Fruit fly (Drosophila melanogaster): Measurements from ENCODE around the gene CG14830.

The CG14830 gene

DNA sequence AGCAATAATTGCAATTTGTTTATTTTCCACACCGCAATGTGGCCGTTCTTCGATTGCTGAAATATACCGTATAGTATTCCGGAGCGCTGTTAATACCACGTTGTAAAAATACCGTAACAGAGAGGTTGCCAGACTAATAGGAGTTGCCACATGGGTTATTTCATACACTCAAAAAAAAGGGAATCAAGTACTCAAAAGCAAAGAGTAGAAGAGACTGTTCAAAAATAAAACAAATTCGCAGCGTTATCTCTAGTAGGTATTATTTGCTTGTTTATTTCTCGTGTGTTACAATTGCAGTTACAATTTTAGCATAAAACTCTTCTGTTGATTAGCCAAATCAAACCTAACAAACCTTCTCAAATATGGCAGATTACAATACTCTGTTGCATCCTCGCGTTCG is 13.3 kb downstream of the CG14830 start, which contains the start of gene MED4 (continued):
- TF ChIP-seq esn (GFP tag; optimal IDR thresholded peaks at IDR 0.05) = peak; percentile 83
- peak; percentile 85 for TF ChIP-seq Hr4 (GFP tag; optimal IDR thresholded peaks at IDR 0.05)
- TF ChIP-seq Lpt (GFP tag; optimal IDR thresholded peaks at IDR 0.05) = peak; percentile 71
- peak; percentile 66 for TF ChIP-seq CG10669 (GFP tag; optimal IDR thresholded peaks at IDR 0.05)
- TF ChIP-seq CG6792 (GFP tag; optimal IDR thresholded peaks at IDR 0.05) = peak; percentile 71
- no peak for TF ChIP-seq Hr38 (GFP tag; optimal IDR thresholded peaks at IDR 0.05)
- TF ChIP-seq Sox15 (GFP tag; optimal IDR thresholded peaks at IDR 0.05) = peak; percentile 72
- TF ChIP-seq CG6808 (GFP tag; optimal IDR thresholded peaks at IDR 0.05) = no peak
- no peak for TF ChIP-seq Eip93F (GFP tag; optimal IDR thresholded peaks at IDR 0.05)
- peak; percentile 77 for TF ChIP-seq Eip75B (GFP tag; optimal IDR thresholded peaks at IDR 0.05)
- TF ChIP-seq svp (GFP tag) = no peak
- no peak for TF ChIP-seq Sox102F (GFP tag; optimal IDR thresholded peaks at IDR 0.05)
- TF ChIP-seq CG8319 (GFP tag; optimal IDR thresholded peaks at IDR 0.05) = no peak
- peak; percentile 63 for TF ChIP-seq Gug (GFP tag; IDR thresholded peaks at IDR 0.05)

DNA sequence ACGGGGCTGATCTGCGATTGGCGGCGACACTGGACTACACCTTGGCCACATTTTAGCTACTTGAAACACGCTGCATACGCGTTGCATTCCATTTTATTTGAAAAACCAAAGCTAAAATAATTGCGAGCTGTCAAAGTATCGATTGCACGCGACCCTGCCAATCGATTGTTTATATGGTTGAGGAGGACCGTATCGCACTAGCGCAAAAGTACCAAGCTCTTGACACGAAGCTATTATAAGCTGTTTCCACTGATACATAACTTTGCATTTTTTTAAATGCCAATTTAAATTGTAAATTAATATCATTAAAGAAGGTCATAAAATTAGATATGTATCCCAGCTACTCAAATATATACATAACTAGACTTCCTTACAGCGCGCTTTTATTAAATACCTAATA is 14.6 kb downstream of the CG14830 start, which contains the start of gene Cdc27:
Gene Cdc27 (minus strand): TSS at position 174 of the 400 bp plus-strand sequence.
- TF ChIP-seq eg (GFP tag; IDR thresholded peaks at IDR 0.05) (no peak), Hr4 (GFP tag; optimal IDR thresholded peaks at IDR 0.05) (peak; percentile 34), achi (GFP tag; optimal IDR thresholded peaks at IDR 0.05) (peak; percentile 66), pdm3 (GFP tag; optimal IDR thresholded peaks at IDR 0.05) (peak; percentile 12), topi (GFP tag; optimal IDR thresholded peaks at IDR 0.05) (peak; percentile 8), dac (GFP tag; optimal IDR thresholded peaks at IDR 0.05) (no peak), cyc (GFP tag; optimal IDR thresholded peaks at IDR 0.05) (peak; percentile 29), Ets21C (GFP tag; optimal IDR thresholded peaks at IDR 0.05) (no peak), CG3032 (tag; optimal IDR thresholded peaks at IDR 0.05) (peak; percentile 41), acj6 (GFP tag; optimal IDR thresholded peaks at IDR 0.05) (no peak), Eip75B (GFP tag; optimal IDR thresholded peaks at IDR 0.05) (peak; percentile 29), CG15336 (GFP tag; IDR thresholded peaks at IDR 0.05) (0 out of 2 replicates have a peak, but pooled peaks have one; percentile 12), CG11762 (GFP tag; optimal IDR thresholded peaks at IDR 0.05; ENCODE audit: insufficient read depth) (no peak), CG34406 (GFP tag; optimal IDR thresholded peaks at IDR 0.05) (no peak), CG3919 (GFP tag; optimal IDR thresholded peaks at IDR 0.05) (peak; percentile 12), CG11294 (GFP tag; IDR thresholded peaks at IDR 0.05) (no peak), net (GFP tag; optimal IDR thresholded peaks at IDR 0.05) (no peak), fd59A (GFP tag; optimal IDR thresholded peaks at IDR 0.05) (no peak), Blimp-1 (GFP tag; optimal IDR thresholded peaks at IDR 0.05) (no peak), esn (GFP tag; optimal IDR thresholded peaks at IDR 0.05) (peak; percentile 39), CG31627 (GFP tag; optimal IDR thresholded peaks at IDR 0.05) (no peak), Hr39 (GFP tag; optimal IDR thresholded peaks at IDR 0.05) (peak; percentile 21), Sox102F (GFP tag; optimal IDR thresholded peaks at IDR 0.05) (no peak), Smox (GFP tag; optimal IDR thresholded peaks at IDR 0.05) (peak; percentile 4), fkh (GFP tag; optimal IDR thresholded peaks at IDR 0.05) (peak; percentile 15), CG8119 (GFP tag; IDR thresholded peaks at IDR 0.05) (peak; percentile 20; the same call in 1 of the 3 replicates), vri (GFP tag; optimal IDR thresholded peaks at IDR 0.05) (no peak), Met (GFP tag; optimal IDR thresholded peaks at IDR 0.05) (peak; percentile 4), Eip78C (GFP tag) (peak; percentile 70), lz (GFP tag; optimal IDR thresholded peaks at IDR 0.05) (peak; percentile 28), CG10631 (GFP tag; optimal IDR thresholded peaks at IDR 0.05) (peak; percentile 24), Ets96B (tag; optimal IDR thresholded peaks at IDR 0.05) (peak; percentile 14), CG6163 (GFP tag; IDR thresholded peaks at IDR 0.05) (peak; percentile 50; the same call in 1 of the 3 replicates), OdsH (GFP tag; optimal IDR thresholded peaks at IDR 0.05) (peak; percentile 9), CG6808 (GFP tag; optimal IDR thresholded peaks at IDR 0.05) (no peak), Sox14 (GFP tag; optimal IDR thresholded peaks at IDR 0.05) (peak; percentile 44), Hr38 (GFP tag; optimal IDR thresholded peaks at IDR 0.05) (no peak)

Measured in whole organism, prepupa.